Worm (Caenorhabditis elegans) whole organism, L2 larva: ENCODE measurements around the gene F01F1.14.

Source experiments
- C34F6.9 ChIP-seq: fragments of 150-350 bp; optimal IDR thresholded peaks from 2 replicates; lab custom pipeline; 2014; ENCODE audit warnings: missing biosample characterization, missing genetic modification characterization
- F13H6.1 ChIP-seq: sonication (generic microtip); optimal IDR thresholded peaks from 2 replicates; lab custom pipeline; 2016; ENCODE audit warnings: missing genetic modification characterization, missing compliant biosample characterization
- Y55F3AM.14 ChIP-seq: fragments of 200-800 bp; sonication (Bioruptor generic); optimal IDR thresholded peaks from 2 replicates; lab custom pipeline; 2018; ENCODE audit warnings: mild to moderate bottlenecking, missing genetic modification characterization, missing compliant biosample characterization
- alr-1 ChIP-seq: fragments of 150-350 bp; optimal IDR thresholded peaks from 2 replicates; lab custom pipeline; 2014; ENCODE audit warnings: missing biosample characterization, missing genetic modification characterization
- aly-2 ChIP-seq: fragments of 150-350 bp; optimal IDR thresholded peaks from 2 replicates; lab custom pipeline; 2014; ENCODE audit warnings: missing biosample characterization, missing genetic modification characterization
- ama-1 ChIP-seq: fragments of 150-350 bp; optimal IDR thresholded peaks from 2 replicates; lab custom pipeline; 2018; ENCODE audit warnings: inconsistent platforms
- blmp-1 ChIP-seq: sonication (generic microtip); optimal IDR thresholded peaks from 2 replicates; lab custom pipeline; 2017; ENCODE audit warnings: missing genetic modification characterization, mild to moderate bottlenecking, missing compliant biosample characterization, antibody characterized with exemption, moderate library complexity; ENCODE audit not compliant: insufficient read depth
- ceh-16 ChIP-seq: fragments of 150-350 bp; optimal IDR thresholded peaks from 2 replicates; lab custom pipeline; 2014; ENCODE audit warnings: missing biosample characterization, missing genetic modification characterization
- crh-2 ChIP-seq: sonication (generic microtip); optimal IDR thresholded peaks from 2 replicates; lab custom pipeline; 2017; ENCODE audit warnings: missing biosample characterization, missing genetic modification characterization
- dmd-4 ChIP-seq: sonication (generic microtip); optimal IDR thresholded peaks from 2 replicates; lab custom pipeline; 2017; ENCODE audit warnings: missing biosample characterization, missing genetic modification characterization
- egl-27 ChIP-seq: sonication (generic microtip); optimal IDR thresholded peaks from 3 replicates; lab custom pipeline; 2017; ENCODE audit warnings: missing biosample characterization, missing genetic modification reagents, missing genetic modification characterization
- fos-1 ChIP-seq: fragments of 150-350 bp; optimal IDR thresholded peaks from 2 replicates; lab custom pipeline; 2014; ENCODE audit warnings: missing biosample characterization, missing genetic modification characterization
- gmeb-1 ChIP-seq: fragments of 150-350 bp; optimal IDR thresholded peaks from 2 replicates; lab custom pipeline; 2014; ENCODE audit warnings: missing biosample characterization, missing genetic modification characterization
- lin-11 ChIP-seq: fragments of 150-350 bp; sonication (generic microtip); optimal IDR thresholded peaks from 2 replicates; lab custom pipeline; 2014; ENCODE audit warnings: missing biosample characterization, missing genetic modification characterization, inconsistent platforms, mixed read lengths
- lin-39 ChIP-seq: fragments of 150-350 bp; optimal IDR thresholded peaks from 2 replicates; lab custom pipeline; 2014; ENCODE audit warnings: missing biosample characterization, missing genetic modification reagents, missing genetic modification characterization
- lsy-2 ChIP-seq, 2 experiments: fragments of 150-350 bp in 1 of 2; sonication (generic microtip) in 1 of 2; optimal IDR thresholded peaks; 2 replicates each; lab custom pipeline; 2014 to 2017; ENCODE audit warnings: missing biosample characterization in 2 of 2, missing genetic modification characterization in 2 of 2
- mab-5 ChIP-seq: fragments of 150-350 bp; optimal IDR thresholded peaks from 2 replicates; lab custom pipeline; 2014; ENCODE audit warnings: missing biosample characterization, missing genetic modification characterization
- mdl-1 ChIP-seq, 2 experiments: fragments of 150-350 bp in 1 of 2; sonication (generic microtip) in 1 of 2; optimal IDR thresholded peaks; 2 replicates each; lab custom pipeline; 2017; ENCODE audit warnings: missing biosample characterization in 2 of 2, missing genetic modification characterization in 2 of 2
- nhr-10 ChIP-seq: sonication (generic microtip); optimal IDR thresholded peaks from 2 replicates; lab custom pipeline; 2017; ENCODE audit warnings: missing biosample characterization, missing genetic modification characterization
- nhr-11 ChIP-seq: fragments of 150-350 bp; optimal IDR thresholded peaks from 2 replicates; lab custom pipeline; 2014; ENCODE audit warnings: missing biosample characterization, missing genetic modification characterization
- nhr-12 ChIP-seq: fragments of 150-350 bp; optimal IDR thresholded peaks from 2 replicates; lab custom pipeline; 2014; ENCODE audit warnings: missing biosample characterization, missing genetic modification characterization
- nhr-129 ChIP-seq: fragments of 150-350 bp; optimal IDR thresholded peaks from 2 replicates; lab custom pipeline; 2014; ENCODE audit warnings: missing biosample characterization, missing genetic modification characterization
- nhr-21 ChIP-seq: fragments of 150-350 bp; optimal IDR thresholded peaks from 2 replicates; lab custom pipeline; 2014; ENCODE audit warnings: missing biosample characterization, missing genetic modification characterization
- nhr-23 ChIP-seq: fragments of 150-350 bp; optimal IDR thresholded peaks from 2 replicates; lab custom pipeline; 2014; ENCODE audit warnings: missing biosample characterization, missing genetic modification reagents, missing genetic modification characterization
- nhr-237 ChIP-seq: fragments of 150-350 bp; optimal IDR thresholded peaks from 2 replicates; lab custom pipeline; 2014; ENCODE audit warnings: missing biosample characterization, missing genetic modification characterization
- nhr-6 ChIP-seq: fragments of 150-350 bp; optimal IDR thresholded peaks from 2 replicates; lab custom pipeline; 2014; ENCODE audit warnings: missing biosample characterization, missing genetic modification characterization
- nhr-77 ChIP-seq: fragments of 150-350 bp; optimal IDR thresholded peaks from 2 replicates; lab custom pipeline; 2014; ENCODE audit warnings: missing biosample characterization, missing genetic modification characterization
- peb-1 ChIP-seq: fragments of 150-350 bp; optimal IDR thresholded peaks from 2 replicates; lab custom pipeline; 2014; ENCODE audit warnings: missing biosample characterization, missing genetic modification characterization
- sem-4 ChIP-seq: fragments of 150-350 bp; optimal IDR thresholded peaks from 2 replicates; lab custom pipeline; 2014; ENCODE audit warnings: missing biosample characterization, missing genetic modification reagents, missing genetic modification characterization
- skn-1 ChIP-seq: sonication (generic microtip); optimal IDR thresholded peaks from 2 replicates; lab custom pipeline; 2017; ENCODE audit warnings: missing biosample characterization, missing genetic modification characterization
- sma-3 ChIP-seq: sonication (generic microtip); optimal IDR thresholded peaks from 2 replicates; lab custom pipeline; 2016; ENCODE audit warnings: missing genetic modification reagents, missing genetic modification characterization, missing compliant biosample characterization
- sma-9 ChIP-seq, 2 experiments: fragments of 150-350 bp in 1 of 2; sonication (generic microtip) in 1 of 2; optimal IDR thresholded peaks; 2 replicates each; lab custom pipeline; 2014 to 2016; ENCODE audit warnings: missing genetic modification characterization in 2 of 2, mild to moderate bottlenecking in 1 of 2, missing biosample characterization in 1 of 2, missing compliant biosample characterization in 1 of 2, missing genetic modification reagents in 1 of 2, moderate library complexity in 1 of 2
- snpc-4 ChIP-seq: fragments of 150-350 bp; optimal IDR thresholded peaks from 2 replicates; lab custom pipeline; 2014; ENCODE audit warnings: missing biosample characterization, missing genetic modification characterization
- unc-39 ChIP-seq: fragments of 150-350 bp; optimal IDR thresholded peaks from 2 replicates; lab custom pipeline; 2014; ENCODE audit warnings: missing biosample characterization, missing genetic modification characterization
- unc-55 ChIP-seq: fragments of 150-350 bp; sonication (generic microtip); optimal IDR thresholded peaks from 3 replicates; lab custom pipeline; 2014; ENCODE audit warnings: missing biosample characterization, missing genetic modification reagents, missing genetic modification characterization
- unc-62 ChIP-seq: fragments of 150-350 bp; optimal IDR thresholded peaks from 2 replicates; lab custom pipeline; 2014; ENCODE audit warnings: missing biosample characterization, missing genetic modification reagents, missing genetic modification characterization
- zag-1 ChIP-seq: fragments of 150-350 bp; optimal IDR thresholded peaks from 2 replicates; lab custom pipeline; 2014; ENCODE audit warnings: missing biosample characterization, missing genetic modification characterization
- ztf-11 ChIP-seq: sonication (generic microtip); optimal IDR thresholded peaks from 2 replicates; lab custom pipeline; 2017; ENCODE audit warnings: missing biosample characterization, missing genetic modification characterization

The F01F1.14 gene

ce11 chrIII:5840815-5841573, 41.7 kb downstream of the F01F1.14 start:
- TF ChIP-seq gmeb-1 (tag; lab: Kevin White, UChicago) (peak; percentile 28), unc-55 (GFP tag; lab: Kevin White, UChicago) (no peak), lsy-2 (tag; optimal IDR thresholded peaks at IDR 0.05; lab: Kevin White, UChicago) (no peak)
- TF ChIP-seq, all 48 proteins: peak for 1

ce11 chrIII:5840277-5840676, 42.4 kb downstream of the F01F1.14 start:
- TF ChIP-seq unc-62 = no peak
- TF ChIP-seq fos-1 (tag; lab: Kevin White, UChicago) = peak; percentile 40
- peak; percentile 5 for TF ChIP-seq sma-9 (GFP tag; optimal IDR thresholded peaks at IDR 0.05; lab: Kevin White, UChicago)
- TF ChIP-seq sma-9 (tag; optimal IDR thresholded peaks at IDR 0.05; lab: Kevin White, UChicago) = no peak

DNA sequence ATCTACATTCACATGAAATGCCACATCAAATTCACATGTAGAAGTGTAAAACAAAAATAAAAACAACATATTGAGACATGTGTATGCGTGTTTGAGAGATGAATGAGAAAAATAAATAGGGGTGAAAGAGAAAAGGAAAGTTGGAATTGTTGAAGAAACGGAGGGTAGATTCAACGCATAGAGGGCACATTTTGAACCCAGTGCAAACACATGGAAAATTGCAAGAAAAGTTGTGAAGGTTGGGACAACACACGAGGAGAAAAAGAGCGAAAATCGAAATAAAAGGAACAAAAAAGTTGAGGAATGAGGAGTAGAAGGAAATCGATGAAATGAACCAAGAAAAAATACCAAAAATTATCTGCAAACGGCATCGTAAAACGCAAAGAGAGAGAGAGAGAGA, 43.1 kb downstream of the F01F1.14 start:
- TF ChIP-seq C34F6.9 (peak; percentile 16), peb-1 (tag; lab: Kevin White, UChicago) (no peak), lin-11 (no peak), sma-9 (GFP tag; optimal IDR thresholded peaks at IDR 0.05; lab: Kevin White, UChicago) (peak; percentile 6), sma-9 (tag; optimal IDR thresholded peaks at IDR 0.05; lab: Kevin White, UChicago) (no peak), sem-4 (no peak), ceh-16 (tag; lab: Kevin White, UChicago) (no peak)
- TF ChIP-seq, all 48 proteins: peak for 2

- TF ChIP-seq lsy-2 (tag; optimal IDR thresholded peaks at IDR 0.05; lab: Kevin White, UChicago) (peak in 1 of 2 experiments; percentile 32), ztf-11 (tag; lab: Kevin White, UChicago) (no peak), skn-1 (tag; lab: Kevin White, UChicago) (peak; percentile 3), alr-1 (tag; lab: Kevin White, UChicago) (no peak), blmp-1 (tag; lab: Kevin White, UChicago) (peak; percentile 49), gmeb-1 (tag; lab: Kevin White, UChicago) (peak; percentile 46), egl-27 (peak; percentile 59), mab-5 (no peak), sma-9 (GFP tag; optimal IDR thresholded peaks at IDR 0.05; lab: Kevin White, UChicago) (peak; percentile 61), sma-9 (tag; optimal IDR thresholded peaks at IDR 0.05; lab: Kevin White, UChicago) (no peak), snpc-4 (no peak), unc-39 (tag; lab: Kevin White, UChicago) (no peak), crh-2 (peak; percentile 25), nhr-129 (tag; lab: Kevin White, UChicago) (peak; percentile 26), fos-1 (tag; lab: Kevin White, UChicago) (peak; percentile 41), nhr-77 (no peak), Y55F3AM.14 (GFP tag; lab: Kevin White, UChicago) (no peak)
These were observed 43.6 kb downstream of the F01F1.14 start for ce11 chrIII:5839147-5839546.

ce11 chrIII:5838159-5839046, 44.3 kb downstream of the F01F1.14 start:
- TF ChIP-seq blmp-1 (tag; lab: Kevin White, UChicago) (peak; percentile 36), nhr-237 (no peak), zag-1 (tag; lab: Kevin White, UChicago) (no peak), dmd-4 (tag; lab: Kevin White, UChicago) (no peak), lsy-2 (tag; optimal IDR thresholded peaks at IDR 0.05; lab: Kevin White, UChicago) (peak in 1 of 2 experiments; percentile 58), gmeb-1 (tag; lab: Kevin White, UChicago) (peak; percentile 53), aly-2 (tag; lab: Kevin White, UChicago) (no peak), sma-9 (GFP tag; optimal IDR thresholded peaks at IDR 0.05; lab: Kevin White, UChicago) (peak; percentile 89), sma-9 (tag; optimal IDR thresholded peaks at IDR 0.05; lab: Kevin White, UChicago) (no peak), peb-1 (tag; lab: Kevin White, UChicago) (no peak), unc-55 (GFP tag; lab: Kevin White, UChicago) (no peak), ama-1 (lab: Kevin White, UChicago) (peak; percentile 73), mab-5 (no peak), sma-3 (GFP tag; lab: Kevin White, UChicago) (peak; percentile 71), Y55F3AM.14 (GFP tag; lab: Kevin White, UChicago) (no peak), nhr-21 (tag; lab: Kevin White, UChicago) (peak; percentile 73), F13H6.1 (tag; lab: Kevin White, UChicago) (peak; percentile 69), nhr-11 (tag; lab: Kevin White, UChicago) (no peak), nhr-10 (tag; lab: Kevin White, UChicago) (no peak), fos-1 (tag; lab: Kevin White, UChicago) (peak; percentile 95), unc-39 (tag; lab: Kevin White, UChicago) (no peak), snpc-4 (no peak), sem-4 (no peak), nhr-77 (no peak), egl-27 (peak; percentile 72), nhr-6 (tag; lab: Kevin White, UChicago) (no peak), lin-11 (no peak), lin-39 (tag; lab: Kevin White, UChicago) (no peak), alr-1 (tag; lab: Kevin White, UChicago) (no peak), mdl-1 (tag; optimal IDR thresholded peaks at IDR 0.05; lab: Kevin White, UChicago) (peak; percentile 60 to 72), nhr-12 (no peak), unc-62 (no peak), nhr-23 (tag; lab: Kevin White, UChicago) (no peak)
